Fruit fly (Drosophila melanogaster) whole organism, embryonic: Measurements from ENCODE around the gene CG18428.
A peak's percentile ranks its signal among the peaks of the same experiment; 100 is the strongest.

Experiments
- CG11247 ChIP-seq: fragments of 200-800 bp; sonication (Bioruptor generic); IDR thresholded peaks from 2 replicates; pipeline ENCODE4 v1.3.6; 2022; ENCODE audit warnings: missing biosample characterization, missing genetic modification characterization
- CG1647 ChIP-seq: fragments of 200-800 bp; sonication (Bioruptor generic); optimal IDR thresholded peaks from 3 replicates; lab custom pipeline; 2016; ENCODE audit warnings: missing biosample characterization, missing genetic modification characterization
- CG16863 ChIP-seq: fragments of 200-800 bp; sonication (Bioruptor generic); optimal IDR thresholded peaks from 3 replicates; lab custom pipeline; 2016; ENCODE audit warnings: missing biosample characterization, missing genetic modification characterization
- CG17186 ChIP-seq: fragments of 200-800 bp; sonication (Bioruptor generic); optimal IDR thresholded peaks from 3 replicates; lab custom pipeline; 2017; ENCODE audit warnings: missing biosample characterization, missing genetic modification reagents, missing genetic modification characterization
- CG30431 ChIP-seq: fragments of 200-800 bp; sonication (Bioruptor generic); optimal IDR thresholded peaks from 2 replicates; lab custom pipeline; 2017; ENCODE audit warnings: missing biosample characterization, missing genetic modification characterization
- CG6254 ChIP-seq: fragments of 200-800 bp; sonication (Bioruptor generic); optimal IDR thresholded peaks from 3 replicates; lab custom pipeline; 2017; ENCODE audit warnings: mild to moderate bottlenecking, missing biosample characterization, missing genetic modification reagents, missing genetic modification characterization
- CG9932 ChIP-seq: fragments of 200-800 bp; sonication (Bioruptor generic); IDR thresholded peaks from 2 replicates; pipeline ENCODE4 v1.3.6; 2022; ENCODE audit warnings: missing biosample characterization, missing genetic modification characterization
- D ChIP-seq, 2 experiments: fragments of 200-800 bp in 1 of 2; fragments of >200 bp in 1 of 2; sonication (Bioruptor generic) in 1 of 2; optimal IDR thresholded peaks; 2 replicates in 1 of 2; 3 replicates in 1 of 2; lab custom pipeline; 2017; ENCODE audit warnings: mild to moderate bottlenecking in 1 of 2, missing biosample characterization in 1 of 2, missing genetic modification characterization in 1 of 2, missing genetic modification reagents in 1 of 2
- D19A ChIP-seq: fragments of 200-800 bp; optimal IDR thresholded peaks from 3 replicates; lab custom pipeline; 2019; ENCODE audit warnings: missing biosample characterization, mild to moderate bottlenecking, missing genetic modification characterization, moderate library complexity
- Ets97D ChIP-seq: fragments of 200-800 bp; sonication (Bioruptor generic); optimal IDR thresholded peaks from 3 replicates; lab custom pipeline; 2016; ENCODE audit warnings: missing biosample characterization, missing genetic modification characterization
- Hr78 ChIP-seq, 2 experiments: fragments of 200-800 bp in 1 of 2; fragments of >200 bp in 1 of 2; sonication (Bioruptor generic) in 1 of 2; optimal IDR thresholded peaks; 2 replicates each; lab custom pipeline; 2017 to 2019; ENCODE audit warnings: missing biosample characterization in 2 of 2, missing genetic modification characterization in 2 of 2, mild to moderate bottlenecking in 1 of 2, moderate library complexity in 1 of 2
- MTF-1 ChIP-seq: fragments of 200-800 bp; sonication (Bioruptor generic); optimal IDR thresholded peaks from 2 replicates; lab custom pipeline; 2018; ENCODE audit warnings: missing biosample characterization, mild to moderate bottlenecking, missing genetic modification characterization, borderline replicate concordance
- Nf-YA ChIP-seq: fragments of 200-800 bp; sonication (Bioruptor generic); IDR thresholded peaks from 2 replicates; pipeline ENCODE4 v1.3.6; 2022; ENCODE audit warnings: missing biosample characterization, missing genetic modification characterization
- Nf-YB ChIP-seq: fragments of 200-800 bp; sonication (Bioruptor generic); optimal IDR thresholded peaks from 3 replicates; lab custom pipeline; 2019; ENCODE audit warnings: missing biosample characterization, mild to moderate bottlenecking, missing genetic modification characterization, moderate library complexity
- Ravus ChIP-seq: fragments of 200-800 bp; sonication (Bioruptor generic); IDR thresholded peaks from 2 replicates; pipeline ENCODE4 v1.3.6; 2022; ENCODE audit warnings: missing biosample characterization, missing genetic modification characterization
- Sry-β ChIP-seq: fragments of 200-800 bp; sonication (Bioruptor generic); optimal IDR thresholded peaks from 2 replicates; lab custom pipeline; 2018; ENCODE audit warnings: missing biosample characterization, mild to moderate bottlenecking, missing genetic modification characterization, moderate library complexity
- ato ChIP-seq: fragments of 200-800 bp; sonication (Bioruptor generic); IDR thresholded peaks from 2 replicates; pipeline ENCODE4 v1.3.6; 2022; ENCODE audit warnings: missing biosample characterization, missing genetic modification characterization; ENCODE audit not compliant: partially characterized antibody
- bbx ChIP-seq: fragments of 200-800 bp; sonication (Bioruptor generic); IDR thresholded peaks from 2 replicates; pipeline ENCODE4 v1.3.6; 2022; ENCODE audit warnings: missing biosample characterization, missing genetic modification characterization; ENCODE audit not compliant: partially characterized antibody
- crp ChIP-seq, 2 experiments: fragments of 200-800 bp; sonication (Bioruptor generic); optimal IDR thresholded peaks; 2 replicates in 1 of 2; 3 replicates in 1 of 2; lab custom pipeline; 2017; ENCODE audit warnings: missing biosample characterization in 2 of 2, missing genetic modification characterization in 2 of 2, mild to moderate bottlenecking in 1 of 2, moderate library complexity in 1 of 2
- exex ChIP-seq: fragments of 200-800 bp; sonication (Bioruptor generic); optimal IDR thresholded peaks from 4 replicates; lab custom pipeline; 2018; ENCODE audit warnings: missing biosample characterization, mild to moderate bottlenecking, missing genetic modification characterization, moderate library complexity
- her ChIP-seq: fragments of 200-800 bp; sonication (Bioruptor generic); optimal IDR thresholded peaks from 2 replicates; lab custom pipeline; 2016; ENCODE audit warnings: missing biosample characterization, missing genetic modification characterization
- ken ChIP-seq: fragments of 200-800 bp; sonication (Bioruptor generic); IDR thresholded peaks from 3 replicates; pipeline ENCODE4 v1.3.6; 2022; ENCODE audit warnings: missing biosample characterization, missing genetic modification characterization
- oc ChIP-seq: fragments of 200-800 bp; sonication (Bioruptor generic); optimal IDR thresholded peaks from 2 replicates; lab custom pipeline; 2018; ENCODE audit warnings: missing biosample characterization, mild to moderate bottlenecking, missing genetic modification characterization, moderate library complexity
- run ChIP-seq: fragments of 200-800 bp; sonication (Bioruptor generic); optimal IDR thresholded peaks from 3 replicates; lab custom pipeline; 2018; ENCODE audit warnings: missing biosample characterization, mild to moderate bottlenecking, missing genetic modification characterization
- twi ChIP-seq: fragments of 200-800 bp; optimal IDR thresholded peaks from 2 replicates; lab custom pipeline; 2019; ENCODE audit warnings: missing biosample characterization, mild to moderate bottlenecking, missing genetic modification characterization, moderate library complexity
- tx ChIP-seq: fragments of 200-800 bp; sonication (Bioruptor generic); optimal IDR thresholded peaks from 2 replicates; lab custom pipeline; 2016; ENCODE audit warnings: missing biosample characterization, missing genetic modification characterization
- vvl ChIP-seq: fragments of 200-800 bp; sonication (Bioruptor generic); IDR thresholded peaks from 2 replicates; pipeline ENCODE4 v1.3.6; 2022; ENCODE audit warnings: missing biosample characterization, missing genetic modification characterization

The CG18428 gene

dm6 chr3R:24151924-24152809 is 43.0 kb downstream of the CG18428 start, which contains the start of the genes p38a and CG6178 (continued):
- TF ChIP-seq D (optimal IDR thresholded peaks at IDR 0.05; lab: Kevin White, UChicago) = no peak
- TF ChIP-seq D (GFP tag; optimal IDR thresholded peaks at IDR 0.05; lab: Kevin White, UChicago) = peak; percentile 95
- TF ChIP-seq run (tag; lab: Kevin White, UChicago) = peak; percentile 96
- TF ChIP-seq Ets97D (GFP tag; lab: Kevin White, UChicago) = peak; percentile 50
- peak; percentile 24 for TF ChIP-seq CG1647 (GFP tag; lab: Kevin White, UChicago)
- peak; percentile 98 for TF ChIP-seq D19A (tag; lab: Kevin White, UChicago)
- TF ChIP-seq CG11247 (GFP tag; lab: Robert Waterston, UW) = peak; percentile 95
- no peak for TF ChIP-seq ato (GFP tag; lab: Robert Waterston, UW)
- TF ChIP-seq crp (GFP tag; optimal IDR thresholded peaks at IDR 0.05; lab: Kevin White, UChicago) = peak; percentile 39 to 89
- TF ChIP-seq twi (tag; lab: Kevin White, UChicago) = peak; percentile 95
- TF ChIP-seq vvl (GFP tag; lab: Robert Waterston, UW) = peak; percentile 97
- peak; percentile 54 for TF ChIP-seq Sry-β (GFP tag; lab: Kevin White, UChicago)
- peak; percentile 88 for TF ChIP-seq CG6254
- peak; percentile 89 for TF ChIP-seq exex
- TF ChIP-seq MTF-1 (GFP tag; lab: Kevin White, UChicago) = peak; percentile 74
- peak; percentile 95 for TF ChIP-seq oc
- peak; percentile 95 for TF ChIP-seq CG30431 (GFP tag; lab: Kevin White, UChicago)
- peak; percentile 28 for TF ChIP-seq CG16863 (GFP tag; lab: Kevin White, UChicago)
- peak in 1 of 2 experiments; percentile 83 for TF ChIP-seq Hr78 (GFP tag; optimal IDR thresholded peaks at IDR 0.05; lab: Kevin White, UChicago)
- peak; percentile 97 for TF ChIP-seq CG9932 (GFP tag; lab: Robert Waterston, UW)
- no peak for TF ChIP-seq her (GFP tag; lab: Kevin White, UChicago)
- TF ChIP-seq Ravus (GFP tag; lab: Robert Waterston, UW) = peak; percentile 92
- peak; percentile 94 for TF ChIP-seq Nf-YA (GFP tag; lab: Robert Waterston, UW)
- TF ChIP-seq Nf-YB (GFP tag; lab: Kevin White, UChicago) = peak; percentile 89
- TF ChIP-seq CG17186 (GFP tag; lab: Kevin White, UChicago) = no peak
- peak; percentile 65 for TF ChIP-seq tx (GFP tag; lab: Kevin White, UChicago)
- no peak; the same call in 1 of the 2 replicates for TF ChIP-seq bbx (GFP tag; lab: Robert Waterston, UW)
- TF ChIP-seq ken (GFP tag; lab: Robert Waterston, UW) = peak; percentile 94
